Fruit fly (Drosophila melanogaster): Measurements from ENCODE around the gene CG31098.

DNA sequence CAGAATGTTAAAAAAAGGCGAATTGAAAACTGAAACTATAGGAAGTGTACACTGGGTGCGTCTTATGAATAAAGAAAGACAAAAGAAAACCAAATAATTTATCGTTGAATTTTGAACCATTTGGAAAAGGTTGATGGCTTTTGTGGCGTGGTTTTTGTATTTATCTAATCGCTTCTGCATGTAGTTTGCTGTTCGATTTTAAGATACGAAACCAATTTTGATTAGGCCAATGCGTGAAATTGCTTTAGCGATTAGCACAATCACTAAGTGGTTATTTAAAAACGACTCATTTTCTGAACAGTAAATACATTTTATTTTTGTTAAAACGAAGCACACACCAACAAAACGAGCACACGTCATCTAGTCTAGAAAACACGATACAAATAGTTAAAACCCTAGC lies 32.1 kb downstream of the CG31098 start:
- TF ChIP-seq CG8478 (optimal IDR thresholded peaks at IDR 0.05) (no peak), CTCF (optimal IDR thresholded peaks at IDR 0.05) (no peak)
